Worm (Caenorhabditis elegans): ENCODE results near the gene M01B2.12.

ce11 chrV:15232200-15232599 is 31.8 kb downstream of the M01B2.12 start, which contains the start of gene srw-13:
- TF ChIP-seq nhr-11 (tag; optimal IDR thresholded peaks at IDR 0.05) (no peak), pqm-1 (tag; optimal IDR thresholded peaks at IDR 0.05) (no peak), ZK546.5 (tag; optimal IDR thresholded peaks at IDR 0.05) (no peak), nhr-77 (tag; optimal IDR thresholded peaks at IDR 0.05) (no peak), nfya-1 (tag; optimal IDR thresholded peaks at IDR 0.05; ENCODE audit: insufficient read depth) (no peak), nhr-67 (tag; optimal IDR thresholded peaks at IDR 0.05) (no peak), daf-12 (tag; optimal IDR thresholded peaks at IDR 0.05) (no peak), sea-2 (GFP tag; optimal IDR thresholded peaks at IDR 0.05) (no peak), pha-4 (tag; optimal IDR thresholded peaks at IDR 0.05) (no peak), fkh-2 (tag; optimal IDR thresholded peaks at IDR 0.05) (no peak), nhr-76 (tag; optimal IDR thresholded peaks at IDR 0.05) (no peak), skn-1 (tag; optimal IDR thresholded peaks at IDR 0.05) (no peak), egl-27 (tag; optimal IDR thresholded peaks at IDR 0.05) (no peak)
